Fruit fly (Drosophila melanogaster): ENCODE results near the gene Thor.

dm6 chr2L:3438078-3438477 lies 40.2 kb upstream of the Thor start:
- TF ChIP-seq CG14655 (GFP tag; optimal IDR thresholded peaks at IDR 0.05) (no peak), CG17806 (tag; optimal IDR thresholded peaks at IDR 0.05) (no peak), CG9948 (tag; optimal IDR thresholded peaks at IDR 0.05) (no peak), CG10348 (GFP tag; IDR thresholded peaks at IDR 0.05) (no peak), Snoo (tag; optimal IDR thresholded peaks at IDR 0.05) (no peak), CG13204 (GFP tag; optimal IDR thresholded peaks at IDR 0.05) (no peak), CG32121 (GFP tag; IDR thresholded peaks at IDR 0.05) (no peak), Pif1A (GFP tag; optimal IDR thresholded peaks at IDR 0.05) (no peak), Pif1B (GFP tag; optimal IDR thresholded peaks at IDR 0.05) (no peak), CG8301 (tag; optimal IDR thresholded peaks at IDR 0.05) (no peak), CG12605 (GFP tag; IDR thresholded peaks at IDR 0.05) (no peak), fd96Ca (GFP tag; IDR thresholded peaks at IDR 0.05) (no peak)
